Worm (Caenorhabditis elegans) whole organism, L4 larva: ENCODE data around the gene C56C10.9.

Experiments
- F26F4.8 ChIP-seq: fragments of 200-800 bp; sonication (Bioruptor generic); conservative IDR thresholded peaks from 2 replicates; pipeline ENCODE4 v1.3.6; 2022; ENCODE audit warnings: missing genetic modification characterization, missing compliant biosample characterization
- F37D6.2 ChIP-seq: sonication (generic microtip); optimal IDR thresholded peaks from 2 replicates; lab custom pipeline; 2016; ENCODE audit warnings: mild to moderate bottlenecking, missing genetic modification characterization, missing compliant biosample characterization
- R02D3.7 ChIP-seq: fragments of 150-350 bp; sonication (generic microtip); optimal IDR thresholded peaks from 3 replicates; lab custom pipeline; 2014; ENCODE audit warnings: missing biosample characterization, missing genetic modification characterization
- mdl-1 ChIP-seq, 2 experiments: fragments of 150-350 bp in 1 of 2; sonication (generic microtip) in 1 of 2; optimal IDR thresholded peaks; 2 replicates each; lab custom pipeline; 2014 to 2017; ENCODE audit warnings: missing biosample characterization in 2 of 2, missing genetic modification characterization in 2 of 2
- nhr-77 ChIP-seq: fragments of 150-350 bp; optimal IDR thresholded peaks from 2 replicates; lab custom pipeline; 2014; ENCODE audit warnings: missing biosample characterization, missing genetic modification characterization
- unc-62 ChIP-seq, 3 experiments: fragments of 150-350 bp in 1 of 3; sonication (generic microtip); optimal IDR thresholded peaks in 2 of 3; peaks in 1 of 3; 1 replicate in 1 of 3; 2 replicates in 2 of 3; lab custom pipeline; 2014 to 2017; ENCODE audit warnings: missing biosample characterization in 3 of 3, missing genetic modification characterization in 3 of 3, missing genetic modification reagents in 3 of 3, missing genotype in 1 of 3
- ztf-11 ChIP-seq: fragments of 150-350 bp; optimal IDR thresholded peaks from 2 replicates; lab custom pipeline; 2014; ENCODE audit warnings: missing biosample characterization, missing genetic modification characterization

- TF ChIP-seq F37D6.2 (tag; lab: Kevin White, UChicago) (no peak), mdl-1 (tag; optimal IDR thresholded peaks at IDR 0.05; lab: Kevin White, UChicago) (no peak), nhr-77 (tag; lab: Kevin White, UChicago) (no peak), unc-62 (GFP tag; optimal IDR thresholded peaks at IDR 0.05 in 1 of 2; lab: Kevin White, UChicago) (no peak), unc-62 (tag; optimal IDR thresholded peaks at IDR 0.05; lab: Kevin White, UChicago) (no peak), ztf-11 (tag; lab: Kevin White, UChicago) (no peak), F26F4.8 (GFP tag; lab: Robert Waterston, UW) (no peak), R02D3.7 (tag; lab: Kevin White, UChicago) (no peak)
These were observed 37.6 kb upstream of the C56C10.9 start for ce11 chrII:6629775-6630174.
